Fruit fly (Drosophila melanogaster): Measurements from ENCODE around the gene CG42750.

The CG42750 gene

DNA sequence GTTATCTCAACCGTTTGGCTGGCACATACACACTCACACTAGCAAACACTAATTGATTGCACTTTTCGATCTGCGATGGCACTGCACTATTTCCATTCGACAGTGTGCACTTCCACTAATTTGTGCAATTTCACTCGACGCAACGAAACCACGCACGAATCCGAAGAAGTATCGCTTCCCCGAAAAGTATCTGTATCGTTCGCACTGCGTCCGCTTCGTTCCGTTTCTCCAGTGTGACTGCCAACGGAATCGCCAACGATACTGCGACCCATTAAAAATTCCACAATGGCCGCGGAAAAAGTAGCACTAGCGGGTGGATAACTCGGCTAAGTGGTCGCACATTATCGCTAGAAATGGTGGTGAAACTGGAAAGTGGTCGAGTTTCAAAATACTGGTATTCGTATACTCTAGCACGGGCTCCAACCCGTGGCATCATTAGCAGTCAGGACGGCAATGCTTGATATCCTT is 123.4 kb downstream of the CG42750 start, which contains the start of gene Socs36E (continued):
- TF ChIP-seq Drgx (GFP tag; IDR thresholded peaks at IDR 0.05) = no peak
- peak; percentile 80 for TF ChIP-seq dm (GFP tag; optimal IDR thresholded peaks at IDR 0.05)
- TF ChIP-seq CG4730 (GFP tag; IDR thresholded peaks at IDR 0.05) = no peak
- TF ChIP-seq p53 (GFP tag; optimal IDR thresholded peaks at IDR 0.05) = peak; percentile 14
- TF ChIP-seq jigr1 (GFP tag; IDR thresholded peaks at IDR 0.05) = no peak
- TF ChIP-seq hbn (GFP tag; IDR thresholded peaks at IDR 0.05; ENCODE audit: partially characterized antibody) = no peak
- TF ChIP-seq D19A (tag; optimal IDR thresholded peaks at IDR 0.05) = no peak
- peak; percentile 71 for TF ChIP-seq CG10267 (tag; optimal IDR thresholded peaks at IDR 0.05)
- peak; percentile 82 for TF ChIP-seq Sry-β (GFP tag; optimal IDR thresholded peaks at IDR 0.05)
- no peak for TF ChIP-seq ase (GFP tag; IDR thresholded peaks at IDR 0.05)
- TF ChIP-seq Dek (tag; optimal IDR thresholded peaks at IDR 0.05) = peak; percentile 58
- TF ChIP-seq hkb (optimal IDR thresholded peaks at IDR 0.05) = no peak
- TF ChIP-seq hkb (GFP tag; IDR thresholded peaks at IDR 0.05) = peak; percentile 39; the same call in 1 of the 2 replicates
- peak; percentile 47 for TF ChIP-seq gsb-n (tag; optimal IDR thresholded peaks at IDR 0.05)
- peak; percentile 7 for TF ChIP-seq mam (GFP tag; optimal IDR thresholded peaks at IDR 0.05)
- peak; percentile 85 for TF ChIP-seq CG17829 (tag; optimal IDR thresholded peaks at IDR 0.05)
- no peak for TF ChIP-seq klu (GFP tag; IDR thresholded peaks at IDR 0.05)
- no peak for TF ChIP-seq hth (optimal IDR thresholded peaks at IDR 0.05)
- TF ChIP-seq Sin3A (optimal IDR thresholded peaks at IDR 0.05) = peak; percentile 23
- TF ChIP-seq CG10565 (GFP tag; optimal IDR thresholded peaks at IDR 0.05) = no peak
- TF ChIP-seq Awh (GFP tag; IDR thresholded peaks at IDR 0.05) = no peak
- no peak for TF ChIP-seq sim (GFP tag; IDR thresholded peaks at IDR 0.05)
- TF ChIP-seq crc (GFP tag; optimal IDR thresholded peaks at IDR 0.05) = no peak
- TF ChIP-seq scrt (GFP tag; optimal IDR thresholded peaks at IDR 0.05) = no peak
- TF ChIP-seq row (GFP tag; IDR thresholded peaks at IDR 0.05) = peak; percentile 53
- TF ChIP-seq CG1233 (GFP tag; optimal IDR thresholded peaks at IDR 0.05) = no peak
- TF ChIP-seq grau (tag; optimal IDR thresholded peaks at IDR 0.05) = peak; percentile 51
- no peak for TF ChIP-seq CG30403 (GFP tag; optimal IDR thresholded peaks at IDR 0.05)
- peak; percentile 80 for TF ChIP-seq CG14710 (tag; optimal IDR thresholded peaks at IDR 0.05)
- no peak for TF ChIP-seq Hr78 (GFP tag; optimal IDR thresholded peaks at IDR 0.05)
- TF ChIP-seq CG18619 (GFP tag; optimal IDR thresholded peaks at IDR 0.05) = peak; percentile 7
- peak; percentile 54 for TF ChIP-seq Mad (GFP tag; optimal IDR thresholded peaks at IDR 0.05)
- TF ChIP-seq CG4854 (GFP tag; optimal IDR thresholded peaks at IDR 0.05) = no peak
- TF ChIP-seq kay (GFP tag; optimal IDR thresholded peaks at IDR 0.05) = no peak
- TF ChIP-seq CG12299 (tag; optimal IDR thresholded peaks at IDR 0.05) = no peak
- TF ChIP-seq Camta (GFP tag; optimal IDR thresholded peaks at IDR 0.05) = no peak
- no peak for TF ChIP-seq lilli (GFP tag; optimal IDR thresholded peaks at IDR 0.05)
- TF ChIP-seq en (GFP tag; optimal IDR thresholded peaks at IDR 0.05) = no peak
- TF ChIP-seq Aef1 (GFP tag; IDR thresholded peaks at IDR 0.05) = no peak
- peak; percentile 32 for TF ChIP-seq CG4820 (GFP tag; optimal IDR thresholded peaks at IDR 0.05)
- no peak for TF ChIP-seq CG17568 (GFP tag; optimal IDR thresholded peaks at IDR 0.05)
- TF ChIP-seq Rx (GFP tag; IDR thresholded peaks at IDR 0.05) = no peak
- no peak for TF ChIP-seq esg (GFP tag; conservative IDR thresholded peaks at IDR 0.05)
- peak; percentile 54 for TF ChIP-seq CG8290 (GFP tag; optimal IDR thresholded peaks at IDR 0.05)
- TF ChIP-seq CG8290 (tag; optimal IDR thresholded peaks at IDR 0.05) = peak in 1 of 2 experiments; percentile 95
- no peak for TF ChIP-seq fd102C (GFP tag; optimal IDR thresholded peaks at IDR 0.05)
- TF ChIP-seq CG15479 (GFP tag; optimal IDR thresholded peaks at IDR 0.05) = peak; percentile 91
- TF ChIP-seq Xrp1 (GFP tag; IDR thresholded peaks at IDR 0.05) = no peak
- TF ChIP-seq chif (GFP tag; optimal IDR thresholded peaks at IDR 0.05) = peak in 1 of 2 experiments; percentile 29
- TF ChIP-seq CG1529 (GFP tag; optimal IDR thresholded peaks at IDR 0.05) = no peak
- no peak for TF ChIP-seq CG18011 (GFP tag; optimal IDR thresholded peaks at IDR 0.05)
- no peak for TF ChIP-seq Sox100B (GFP tag; optimal IDR thresholded peaks at IDR 0.05)
- TF ChIP-seq CG10654 (GFP tag; optimal IDR thresholded peaks at IDR 0.05) = no peak

Measured in whole organism, embryonic.